Fruit fly (Drosophila melanogaster) whole organism, wandering third instar larva: ENCODE data around the gene brwl.

ENCODE experiments used
- Abd-B ChIP-seq: fragments of >200 bp; optimal IDR thresholded peaks from 2 replicates; lab custom pipeline; 2017; ENCODE audit warnings: missing biosample characterization, missing genetic modification characterization
- CG32264 ChIP-seq: fragments of 200-800 bp; sonication (Bioruptor generic); optimal IDR thresholded peaks from 2 replicates; lab custom pipeline; 2016; ENCODE audit warnings: missing biosample characterization, missing genetic modification characterization
- CG9705 ChIP-seq: fragments of 200-800 bp; sonication (Bioruptor generic); optimal IDR thresholded peaks from 2 replicates; lab custom pipeline; 2018; ENCODE audit warnings: missing biosample characterization, mild to moderate bottlenecking, missing genetic modification characterization
- CrebA ChIP-seq: fragments of 200-800 bp; sonication (Bioruptor generic); optimal IDR thresholded peaks from 2 replicates; lab custom pipeline; 2016; ENCODE audit warnings: missing biosample characterization, mild to moderate bottlenecking, missing genetic modification characterization, borderline replicate concordance
- Dfd ChIP-seq: fragments of >200 bp; optimal IDR thresholded peaks from 2 replicates; lab custom pipeline; 2017; ENCODE audit warnings: missing biosample characterization, missing genetic modification characterization
- Dif ChIP-seq: fragments of 200-275, 200-300 bp; sonication (Bioruptor generic); optimal IDR thresholded peaks from 2 replicates; lab custom pipeline; 2018; ENCODE audit warnings: missing biosample characterization, missing genetic modification characterization; ENCODE audit not compliant: partially characterized antibody
- GATAd ChIP-seq: sonication (Bioruptor generic); optimal IDR thresholded peaks from 2 replicates; lab custom pipeline; 2016; ENCODE audit warnings: missing biosample characterization, missing genetic modification characterization
- HLH106 ChIP-seq: fragments of 200-800 bp; optimal IDR thresholded peaks from 3 replicates; lab custom pipeline; 2019; ENCODE audit warnings: missing biosample characterization, mild to moderate bottlenecking, missing genetic modification characterization, moderate library complexity
- Hnf4 ChIP-seq: fragments of 200-800 bp; sonication (Bioruptor generic); optimal IDR thresholded peaks from 2 replicates; lab custom pipeline; 2016; ENCODE audit warnings: missing biosample characterization, mild to moderate bottlenecking, missing genetic modification characterization
- Hr78 ChIP-seq: fragments of >200 bp; optimal IDR thresholded peaks from 2 replicates; lab custom pipeline; 2017; ENCODE audit warnings: missing biosample characterization, missing genetic modification characterization
- Hr83 ChIP-seq: fragments of 200-300 bp; sonication (Bioruptor generic); optimal IDR thresholded peaks from 2 replicates; lab custom pipeline; 2016; ENCODE audit warnings: missing biosample characterization, mild to moderate bottlenecking, missing genetic modification characterization, moderate library complexity; ENCODE audit not compliant: poor library complexity, severe bottlenecking
- Jra ChIP-seq: sonication (Bioruptor generic); optimal IDR thresholded peaks from 2 replicates; lab custom pipeline; 2016; ENCODE audit warnings: missing biosample characterization, missing genetic modification characterization
- Mio ChIP-seq: sonication (Bioruptor generic); optimal IDR thresholded peaks from 2 replicates; lab custom pipeline; 2016; ENCODE audit warnings: missing biosample characterization, missing genetic modification characterization
- Myc ChIP-seq: fragments of >200 bp; optimal IDR thresholded peaks from 2 replicates; lab custom pipeline; 2017
- N ChIP-seq: fragments of >200 bp; optimal IDR thresholded peaks from 2 replicates; lab custom pipeline; 2018; ENCODE audit warnings: missing biosample characterization, missing external identifiers, missing genetic modification characterization
- OdsH ChIP-seq: fragments of 200-800 bp; sonication (Bioruptor generic); optimal IDR thresholded peaks from 2 replicates; lab custom pipeline; 2016; ENCODE audit warnings: missing biosample characterization, mild to moderate bottlenecking, missing genetic modification characterization
- Rel ChIP-seq, 2 experiments: fragments of 200-800 bp; sonication (Bioruptor generic) in 1 of 2; optimal IDR thresholded peaks; 2 replicates in 1 of 2; 3 replicates in 1 of 2; lab custom pipeline; 2016 to 2019; ENCODE audit warnings: mild to moderate bottlenecking in 2 of 2, missing biosample characterization in 2 of 2, missing genetic modification characterization in 2 of 2, moderate library complexity in 1 of 2
- Sp1 ChIP-seq: fragments of 200-800 bp; sonication (Bioruptor generic); optimal IDR thresholded peaks from 3 replicates; lab custom pipeline; 2019; ENCODE audit warnings: missing biosample characterization, mild to moderate bottlenecking, missing genetic modification characterization, moderate library complexity
- Vsx2 ChIP-seq: fragments of 200-300, 225-300 bp; sonication (Bioruptor generic); optimal IDR thresholded peaks from 2 replicates; lab custom pipeline; 2018; ENCODE audit warnings: missing biosample characterization, missing genetic modification characterization; ENCODE audit not compliant: partially characterized antibody
- br ChIP-seq: fragments of 200-800 bp; sonication (Bioruptor generic); optimal IDR thresholded peaks from 2 replicates; lab custom pipeline; 2016; ENCODE audit warnings: missing biosample characterization, missing genetic modification characterization
- brk ChIP-seq: fragments of 200-800 bp; sonication (Bioruptor generic); optimal IDR thresholded peaks from 2 replicates; lab custom pipeline; 2016; ENCODE audit warnings: missing biosample characterization, mild to moderate bottlenecking, missing genetic modification characterization
- dl ChIP-seq, 2 experiments: fragments of 175-275, 200-275 bp in 1 of 2; fragments of 200-275 bp in 1 of 2; sonication (Bioruptor generic); optimal IDR thresholded peaks; lab custom pipeline; 2018; ENCODE audit warnings: mild to moderate bottlenecking in 2 of 2, missing biosample characterization in 2 of 2, missing genetic modification characterization in 2 of 2, moderate library complexity in 2 of 2; ENCODE audit not compliant: partially characterized antibody in 2 of 2, insufficient read depth in 1 of 2
- dmrt93B ChIP-seq: fragments of 200-800 bp; sonication (Bioruptor generic); optimal IDR thresholded peaks from 2 replicates; lab custom pipeline; 2018; ENCODE audit warnings: missing biosample characterization, mild to moderate bottlenecking, missing genetic modification characterization
- dsf ChIP-seq: sonication (Bioruptor generic); optimal IDR thresholded peaks from 2 replicates; lab custom pipeline; 2016; ENCODE audit warnings: missing biosample characterization, missing genetic modification characterization, borderline replicate concordance
- ey ChIP-seq: fragments of 200-800 bp; sonication (Bioruptor generic); optimal IDR thresholded peaks from 2 replicates; lab custom pipeline; 2016; ENCODE audit warnings: missing biosample characterization, missing genetic modification characterization
- foxo ChIP-seq, 2 experiments: fragments of 200-800 bp; sonication (Bioruptor generic); optimal IDR thresholded peaks; 2 replicates in 1 of 2; 3 replicates in 1 of 2; lab custom pipeline; 2016 to 2017; ENCODE audit warnings: missing biosample characterization in 2 of 2, missing genetic modification characterization in 2 of 2
- fru ChIP-seq: fragments of 200-800 bp; sonication (Bioruptor generic); optimal IDR thresholded peaks from 3 replicates; lab custom pipeline; 2016; ENCODE audit warnings: missing biosample characterization, mild to moderate bottlenecking, missing genetic modification characterization
- h ChIP-seq: fragments of 200-800 bp; sonication (Bioruptor generic); optimal IDR thresholded peaks from 3 replicates; lab custom pipeline; 2016; ENCODE audit warnings: missing biosample characterization, mild to moderate bottlenecking, missing genetic modification characterization
- jim ChIP-seq: fragments of 175-275, 200-325 bp; sonication (Bioruptor generic); optimal IDR thresholded peaks from 2 replicates; lab custom pipeline; 2016; ENCODE audit warnings: missing biosample characterization, mild to moderate bottlenecking, missing genetic modification characterization
- lola ChIP-seq: fragments of >200 bp; optimal IDR thresholded peaks from 2 replicates; lab custom pipeline; 2017; ENCODE audit warnings: missing biosample characterization, missing genetic modification characterization
- pan ChIP-seq: fragments of >200 bp; optimal IDR thresholded peaks from 2 replicates; lab custom pipeline; 2017
- psq ChIP-seq: fragments of 200-800 bp; sonication (Bioruptor generic); optimal IDR thresholded peaks from 3 replicates; lab custom pipeline; 2017; ENCODE audit warnings: missing biosample characterization, mild to moderate bottlenecking, missing genetic modification characterization, moderate library complexity
- rgr ChIP-seq: fragments of 200-800 bp; sonication (Bioruptor generic); optimal IDR thresholded peaks from 3 replicates; lab custom pipeline; 2016; ENCODE audit warnings: missing biosample characterization, mild to moderate bottlenecking, missing genetic modification characterization
- sage ChIP-seq: fragments of 200-800 bp; sonication (Bioruptor generic); optimal IDR thresholded peaks from 2 replicates; lab custom pipeline; 2016; ENCODE audit warnings: missing biosample characterization, mild to moderate bottlenecking, missing genetic modification characterization
- sv ChIP-seq: fragments of 200-800 bp; sonication (Bioruptor generic); optimal IDR thresholded peaks from 3 replicates; lab custom pipeline; 2016; ENCODE audit warnings: missing biosample characterization, missing genetic modification characterization
- tai ChIP-seq: sonication (Bioruptor generic); optimal IDR thresholded peaks from 2 replicates; lab custom pipeline; 2016; ENCODE audit warnings: missing biosample characterization, missing genetic modification characterization
- usp ChIP-seq: fragments of >200 bp; optimal IDR thresholded peaks from 2 replicates; lab custom pipeline; 2017; ENCODE audit warnings: missing biosample characterization, missing genetic modification characterization
- woc ChIP-seq: sonication (Bioruptor generic); optimal IDR thresholded peaks from 2 replicates; lab custom pipeline; 2016; ENCODE audit warnings: missing biosample characterization, mild to moderate bottlenecking, missing genetic modification characterization

The brwl gene

DNA sequence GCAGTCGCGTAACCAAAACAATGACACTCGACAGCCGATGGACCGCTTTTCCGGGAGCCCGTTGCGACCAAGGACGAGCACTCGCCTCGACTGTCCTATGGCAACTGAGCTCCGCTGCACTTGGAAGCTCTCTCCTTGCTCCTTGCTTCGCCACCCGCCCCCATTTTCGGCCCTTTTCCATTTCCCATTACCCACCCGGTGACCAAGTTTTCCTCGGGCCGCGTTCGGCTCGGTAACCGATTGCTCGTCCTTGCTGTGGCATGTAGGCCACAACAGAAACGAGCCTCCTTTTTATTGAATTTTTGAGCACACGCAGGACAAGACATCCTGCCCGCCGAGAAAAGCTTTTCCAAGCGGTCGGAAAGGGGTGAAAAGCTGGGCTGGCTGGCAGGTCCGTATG lies 2.0 kb upstream of the brwl start, which contains the start of gene jp:
Gene jp, minus strand, starts transcription at position 95 of the 400 bp plus-strand sequence.
- TF ChIP-seq ey (GFP tag; lab: Kevin White, UChicago) (no peak), lola (GFP tag; lab: Kevin White, UChicago) (no peak), usp (GFP tag; lab: Kevin White, UChicago) (no peak), sage (GFP tag; lab: Kevin White, UChicago) (no peak), woc (no peak), foxo (GFP tag; optimal IDR thresholded peaks at IDR 0.05; lab: Kevin White, UChicago) (no peak), Abd-B (GFP tag; lab: Kevin White, UChicago) (no peak), CrebA (no peak), HLH106 (tag; lab: Kevin White, UChicago) (no peak), Hnf4 (GFP tag; lab: Kevin White, UChicago) (no peak), rgr (GFP tag; lab: Kevin White, UChicago) (no peak), psq (no peak), Dfd (GFP tag; lab: Kevin White, UChicago) (no peak), OdsH (GFP tag; lab: Kevin White, UChicago) (no peak), sv (GFP tag; lab: Kevin White, UChicago) (no peak)
- TF ChIP-seq, all 38 proteins: peak for 0

DNA sequence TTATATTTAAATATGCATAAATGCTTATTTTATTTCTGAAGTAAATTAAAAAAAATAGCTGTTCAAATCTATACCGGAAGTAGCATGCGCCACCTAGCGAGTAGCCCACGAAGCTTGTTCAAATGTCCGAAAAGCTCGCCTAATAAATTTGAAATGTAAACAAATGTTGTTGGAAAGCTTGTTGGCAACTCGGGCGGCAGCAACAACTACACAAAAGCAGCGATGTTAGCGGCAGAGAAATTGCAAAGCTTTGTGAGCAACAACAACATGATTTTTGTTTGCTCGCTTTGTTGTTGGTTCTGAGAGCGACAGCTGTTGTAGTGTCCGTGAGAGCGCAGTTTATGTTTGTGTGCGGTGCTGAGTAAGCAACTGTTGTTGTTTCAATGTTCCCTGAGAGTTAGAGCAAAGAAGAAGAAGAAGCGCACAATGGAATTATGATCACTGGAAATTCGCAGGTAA lies 1.3 kb upstream of the brwl start:
- TF ChIP-seq CrebA (peak; percentile 81), OdsH (GFP tag; lab: Kevin White, UChicago) (peak; percentile 90), Abd-B (GFP tag; lab: Kevin White, UChicago) (no peak), Vsx2 (GFP tag; lab: Kevin White, UChicago) (no peak), usp (GFP tag; lab: Kevin White, UChicago) (no peak), Hr78 (GFP tag; lab: Kevin White, UChicago) (no peak), Jra (peak; percentile 30), br (GFP tag; lab: Kevin White, UChicago) (peak; percentile 89), tai (GFP tag; lab: Kevin White, UChicago) (peak; percentile 14), Rel (GFP tag; optimal IDR thresholded peaks at IDR 0.05; lab: Kevin White, UChicago) (peak; percentile 87), Rel (tag; optimal IDR thresholded peaks at IDR 0.05; lab: Kevin White, UChicago) (peak; percentile 67), Sp1 (peak; percentile 92), sv (GFP tag; lab: Kevin White, UChicago) (peak; percentile 90), GATAd (GFP tag; lab: Kevin White, UChicago) (no peak), fru (GFP tag; lab: Kevin White, UChicago) (peak; percentile 81), brk (GFP tag; lab: Kevin White, UChicago) (peak; percentile 89), CG32264 (GFP tag; lab: Kevin White, UChicago) (peak; percentile 78), sage (GFP tag; lab: Kevin White, UChicago) (peak; percentile 90), Dif (GFP tag; lab: Kevin White, UChicago) (no peak), dmrt93B (peak; percentile 91), psq (peak; percentile 75), foxo (GFP tag; optimal IDR thresholded peaks at IDR 0.05; lab: Kevin White, UChicago) (peak in 1 of 2 experiments; percentile 83), ey (GFP tag; lab: Kevin White, UChicago) (peak; percentile 44), HLH106 (tag; lab: Kevin White, UChicago) (peak; percentile 80), Hnf4 (GFP tag; lab: Kevin White, UChicago) (peak; percentile 73), CG9705 (GFP tag; lab: Kevin White, UChicago) (peak; percentile 92), jim (GFP tag; lab: Kevin White, UChicago) (no peak), Hr83 (GFP tag; lab: Kevin White, UChicago) (peak; percentile 88), Mio (GFP tag; lab: Kevin White, UChicago) (peak; percentile 75), rgr (GFP tag; lab: Kevin White, UChicago) (peak; percentile 97), Dfd (GFP tag; lab: Kevin White, UChicago) (no peak), dsf (GFP tag; lab: Kevin White, UChicago) (peak; percentile 26), Myc (lab: Kevin White, UChicago) (peak; percentile 12), h (peak; percentile 92), dl (GFP tag; optimal IDR thresholded peaks at IDR 0.05; lab: Kevin White, UChicago; ENCODE audit: insufficient read depth in 1 of 2, partially characterized antibody in 2 of 2) (peak in 1 of 2 experiments; percentile 16), pan (no peak), N (GFP tag; lab: Kevin White, UChicago) (no peak), lola (GFP tag; lab: Kevin White, UChicago) (no peak), woc (peak; percentile 46)
